Worm (Caenorhabditis elegans): ENCODE results near the gene tofu-1.
A peak's percentile ranks its signal among the peaks of the same experiment; 100 is the strongest.

The tofu-1 gene

DNA sequence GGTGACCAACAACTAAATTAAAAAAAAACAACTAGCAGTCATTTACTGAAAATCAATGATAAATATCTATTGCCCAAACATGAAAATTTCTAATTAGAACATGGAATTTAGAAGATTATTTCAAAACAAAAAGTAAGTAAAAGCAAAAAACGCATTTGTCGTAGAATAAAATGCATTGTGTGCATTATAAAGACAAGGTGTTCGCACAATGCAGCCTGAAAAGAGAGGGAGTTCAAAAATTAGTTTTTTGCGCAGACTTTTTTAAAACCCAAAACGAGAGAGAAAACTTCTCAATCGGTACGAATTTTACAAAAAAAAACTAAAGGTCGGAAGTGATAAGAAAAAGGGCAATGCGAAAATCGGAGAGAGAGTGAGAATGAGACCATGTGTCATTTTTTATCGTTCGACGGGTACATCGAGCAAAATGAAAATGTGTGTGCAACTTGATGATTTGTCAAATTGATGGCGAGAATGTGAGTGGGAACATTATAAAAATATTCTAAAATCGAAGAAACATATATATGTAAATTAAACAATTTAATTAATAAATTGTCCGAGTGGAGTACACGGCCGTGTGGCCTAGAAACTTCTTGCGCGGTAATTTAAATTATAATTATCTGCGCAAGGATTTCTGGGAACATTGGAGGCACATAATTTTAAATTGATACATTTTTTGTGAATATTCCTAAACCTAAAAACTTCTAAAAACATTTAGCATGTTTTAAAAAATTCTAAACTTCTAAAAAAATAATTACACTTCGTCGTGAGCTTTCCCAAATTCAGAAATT, 50.6 kb downstream of the tofu-1 start (continued):
- peak; percentile 25 for TF ChIP-seq swsn-7 (tag; optimal IDR thresholded peaks at IDR 0.05)
- no peak for TF ChIP-seq hlh-17 (GFP tag; optimal IDR thresholded peaks at IDR 0.05; ENCODE audit: borderline replicate concordance)
- TF ChIP-seq dsc-1 (tag; optimal IDR thresholded peaks at IDR 0.05) = peak; percentile 21
- TF ChIP-seq hpl-2 (GFP tag; optimal IDR thresholded peaks at IDR 0.05) = no peak
- no peak for TF ChIP-seq irx-1 (tag; optimal IDR thresholded peaks at IDR 0.05)
- TF ChIP-seq ztf-4 (tag; optimal IDR thresholded peaks at IDR 0.05) = no peak
- TF ChIP-seq unc-98 (GFP tag; IDR thresholded peaks at IDR 0.05) = no peak
- TF ChIP-seq nhr-11 (tag; optimal IDR thresholded peaks at IDR 0.05) = no peak
- no peak for TF ChIP-seq ama-1 (optimal IDR thresholded peaks at IDR 0.05)
- no peak for TF ChIP-seq egl-13 (tag; optimal IDR thresholded peaks at IDR 0.05)
- peak; percentile 29 for TF ChIP-seq blmp-1 (tag; optimal IDR thresholded peaks at IDR 0.05)
- TF ChIP-seq efl-3 (GFP tag; optimal IDR thresholded peaks at IDR 0.05) = no peak
- no peak; the same call in 1 of the 2 replicates for TF ChIP-seq grh-1 (GFP tag; IDR thresholded peaks at IDR 0.05)
- no peak for TF ChIP-seq ces-1 (GFP tag; optimal IDR thresholded peaks at IDR 0.05)
- TF ChIP-seq unc-130 (tag; optimal IDR thresholded peaks at IDR 0.05) = no peak
- no peak for TF ChIP-seq nhr-12 (tag; optimal IDR thresholded peaks at IDR 0.05)
- no peak for TF ChIP-seq fos-1 (tag; optimal IDR thresholded peaks at IDR 0.05)
- TF ChIP-seq F16B12.6 (tag; optimal IDR thresholded peaks at IDR 0.05) = peak; percentile 92
- peak; percentile 54 for TF ChIP-seq nhr-19 (GFP tag; conservative IDR thresholded peaks at IDR 0.05)
- TF ChIP-seq lsy-2 (tag; optimal IDR thresholded peaks at IDR 0.05) = peak; percentile 23 to 71
- TF ChIP-seq unc-62 (GFP tag; optimal IDR thresholded peaks at IDR 0.05) = no peak
- TF ChIP-seq C04F5.9 (tag; optimal IDR thresholded peaks at IDR 0.05) = no peak
- no peak for TF ChIP-seq zip-4 (GFP tag; optimal IDR thresholded peaks at IDR 0.05)
- TF ChIP-seq unc-86 (tag; optimal IDR thresholded peaks at IDR 0.05) = no peak
- no peak for TF ChIP-seq unc-30 (tag; optimal IDR thresholded peaks at IDR 0.05)
- TF ChIP-seq skn-1 (tag; optimal IDR thresholded peaks at IDR 0.05) = peak; percentile 13
- TF ChIP-seq lin-35 (GFP tag; optimal IDR thresholded peaks at IDR 0.05) = peak; percentile 94 to 96
- TF ChIP-seq mef-2 (tag; optimal IDR thresholded peaks at IDR 0.05) = no peak
- TF ChIP-seq snpc-4 (tag; optimal IDR thresholded peaks at IDR 0.05) = no peak
- peak; percentile 60 for TF ChIP-seq ceh-90 (tag; optimal IDR thresholded peaks at IDR 0.05)
- peak in 1 of 6 experiments; percentile 14 for TF ChIP-seq elt-3 (tag; optimal IDR thresholded peaks at IDR 0.05)
- no peak for TF ChIP-seq alr-1 (tag; optimal IDR thresholded peaks at IDR 0.05; ENCODE audit: borderline replicate concordance)
- peak; percentile 43 for TF ChIP-seq xbp-1 (tag; optimal IDR thresholded peaks at IDR 0.05)
- no peak for TF ChIP-seq tlp-1 (tag; optimal IDR thresholded peaks at IDR 0.05)
- TF ChIP-seq fkh-10 (GFP tag; optimal IDR thresholded peaks at IDR 0.05) = no peak
- no peak for TF ChIP-seq hlh-4 (tag; optimal IDR thresholded peaks at IDR 0.05)
- peak; percentile 55 for TF ChIP-seq nhr-20 (tag; optimal IDR thresholded peaks at IDR 0.05)
- peak; percentile 70 for TF ChIP-seq snu-23 (GFP tag; optimal IDR thresholded peaks at IDR 0.05)
- TF ChIP-seq pag-3 (tag; optimal IDR thresholded peaks at IDR 0.05; ENCODE audit: borderline replicate concordance, insufficient read depth) = no peak
- no peak for TF ChIP-seq ets-5 (GFP tag; IDR thresholded peaks at IDR 0.05)
- TF ChIP-seq lin-14 (GFP tag; optimal IDR thresholded peaks at IDR 0.05) = peak; percentile 36
- no peak for TF ChIP-seq mab-9 (GFP tag; IDR thresholded peaks at IDR 0.05)
- TF ChIP-seq C16A3.4 (tag; optimal IDR thresholded peaks at IDR 0.05) = peak; percentile 36
- TF ChIP-seq ceh-8 (GFP tag; optimal IDR thresholded peaks at IDR 0.05) = no peak
- TF ChIP-seq nhr-76 (tag; optimal IDR thresholded peaks at IDR 0.05) = no peak
- no peak for TF ChIP-seq vab-15 (tag; optimal IDR thresholded peaks at IDR 0.05)
- peak; percentile 58 for TF ChIP-seq nhr-47 (tag; optimal IDR thresholded peaks at IDR 0.05)
- peak; percentile 96 to 97 for TF ChIP-seq efl-1 (optimal IDR thresholded peaks at IDR 0.05)
- peak; percentile 94 to 99 for TF ChIP-seq efl-1 (GFP tag; optimal IDR thresholded peaks at IDR 0.05 in 1 of 2)
- peak in 2 of 3 experiments; percentile 18 to 21 for TF ChIP-seq ceh-82 (tag; optimal IDR thresholded peaks at IDR 0.05)
- no peak for TF ChIP-seq sup-37 (GFP tag; optimal IDR thresholded peaks at IDR 0.05)

Measured in whole organism, L1 larva.